Worm (Caenorhabditis elegans) whole organism, L1 larva: ENCODE measurements around the gene F17E9.4.

ENCODE experiments used
- C04F5.9 ChIP-seq: sonication (generic microtip); optimal IDR thresholded peaks from 2 replicates; lab custom pipeline; 2016; ENCODE audit warnings: missing genetic modification characterization, missing compliant biosample characterization
- C16A3.4 ChIP-seq: fragments of 150-350 bp; optimal IDR thresholded peaks from 2 replicates; lab custom pipeline; 2014; ENCODE audit warnings: missing biosample characterization, missing genetic modification characterization
- Y116A8C.19 ChIP-seq: sonication (generic microtip); optimal IDR thresholded peaks from 2 replicates; lab custom pipeline; 2016; ENCODE audit warnings: missing compliant biosample characterization, missing genetic modification characterization, borderline replicate concordance
- alr-1 ChIP-seq: fragments of 200-800 bp; sonication (Bioruptor generic); optimal IDR thresholded peaks from 2 replicates; lab custom pipeline; 2018; ENCODE audit warnings: borderline replicate concordance, mild to moderate bottlenecking, missing genetic modification characterization, missing compliant biosample characterization
- aly-2 ChIP-seq: fragments of 150-350 bp; optimal IDR thresholded peaks from 2 replicates; lab custom pipeline; 2014; ENCODE audit warnings: missing biosample characterization, missing genetic modification characterization
- ama-1 ChIP-seq: fragments of 150-350 bp; optimal IDR thresholded peaks from 2 replicates; lab custom pipeline; 2014
- blmp-1 ChIP-seq: fragments of 150-350 bp; optimal IDR thresholded peaks from 2 replicates; lab custom pipeline; 2014; ENCODE audit warnings: missing biosample characterization, missing genetic modification characterization
- ceh-82 ChIP-seq, 3 experiments: fragments of 150-350 bp in 1 of 3; sonication (generic microtip) in 2 of 3; optimal IDR thresholded peaks; 2 replicates each; lab custom pipeline; 2014 to 2017; ENCODE audit warnings: missing biosample characterization in 3 of 3, missing genetic modification characterization in 3 of 3
- ceh-90 ChIP-seq: sonication (generic microtip); optimal IDR thresholded peaks from 2 replicates; lab custom pipeline; 2016; ENCODE audit warnings: missing genetic modification characterization, missing compliant biosample characterization
- dpl-1 ChIP-seq, 3 experiments: fragments of 150-350 bp in 2 of 3; sonication (generic microtip) in 1 of 3; optimal IDR thresholded peaks; 2 replicates each; lab custom pipeline; 2014 to 2017; ENCODE audit warnings: missing biosample characterization in 3 of 3, missing genetic modification characterization in 3 of 3, missing genetic modification reagents in 3 of 3
- dsc-1 ChIP-seq: sonication (generic microtip); optimal IDR thresholded peaks from 2 replicates; lab custom pipeline; 2016; ENCODE audit warnings: mild to moderate bottlenecking, missing genetic modification characterization, missing compliant biosample characterization
- efl-1 ChIP-seq, 4 experiments: fragments of 150-350 bp; optimal IDR thresholded peaks in 3 of 4; peaks in 1 of 4; 1 replicate in 1 of 4; 2 replicates in 3 of 4; lab custom pipeline; 2014; ENCODE audit warnings: missing biosample characterization in 2 of 4, missing genetic modification characterization in 2 of 4, missing genetic modification reagents in 2 of 4
- efl-3 ChIP-seq: fragments of 200-800 bp; sonication (Bioruptor generic); optimal IDR thresholded peaks from 2 replicates; lab custom pipeline; 2018; ENCODE audit warnings: mild to moderate bottlenecking, missing genetic modification characterization, missing compliant biosample characterization
- elt-2 ChIP-seq: sonication (generic microtip); optimal IDR thresholded peaks from 2 replicates; lab custom pipeline; 2016; ENCODE audit warnings: missing genetic modification characterization, mild to moderate bottlenecking, inconsistent platforms, missing compliant biosample characterization, missing genetic modification reagents
- ets-5 ChIP-seq: fragments of 200-800 bp; sonication (Bioruptor generic); IDR thresholded peaks from 2 replicates; pipeline ENCODE4 v1.3.6; 2022; ENCODE audit warnings: missing genetic modification characterization, missing compliant biosample characterization
- fkh-10 ChIP-seq: sonication (generic microtip); optimal IDR thresholded peaks from 2 replicates; lab custom pipeline; 2017; ENCODE audit warnings: missing biosample characterization, missing genetic modification reagents, missing genetic modification characterization
- fkh-8 ChIP-seq: sonication (generic microtip); optimal IDR thresholded peaks from 2 replicates; lab custom pipeline; 2016; ENCODE audit warnings: mild to moderate bottlenecking, missing genetic modification characterization, missing compliant biosample characterization
- fos-1 ChIP-seq: fragments of 150-350 bp; optimal IDR thresholded peaks from 2 replicates; lab custom pipeline; 2014; ENCODE audit warnings: missing biosample characterization, missing genetic modification characterization
- hlh-4 ChIP-seq: sonication (generic microtip); optimal IDR thresholded peaks from 2 replicates; lab custom pipeline; 2016; ENCODE audit warnings: mild to moderate bottlenecking, missing genetic modification characterization, missing compliant biosample characterization
- irx-1 ChIP-seq: sonication (generic microtip); optimal IDR thresholded peaks from 2 replicates; lab custom pipeline; 2016; ENCODE audit warnings: missing genetic modification characterization, missing compliant biosample characterization
- isw-1 ChIP-seq: fragments of 200-800 bp; sonication (Bioruptor generic); IDR thresholded peaks from 2 replicates; pipeline ENCODE4 v1.3.6; 2022; ENCODE audit warnings: missing genetic modification characterization, missing compliant biosample characterization
- jun-1 ChIP-seq: fragments of 150-350 bp; optimal IDR thresholded peaks from 2 replicates; lab custom pipeline; 2014; ENCODE audit warnings: missing biosample characterization, missing genetic modification reagents, missing genetic modification characterization
- lin-13 ChIP-seq: fragments of 150-350 bp; optimal IDR thresholded peaks from 2 replicates; lab custom pipeline; 2014; ENCODE audit warnings: missing biosample characterization, missing genetic modification reagents, missing genetic modification characterization
- lin-14 ChIP-seq: fragments of 200-800 bp; sonication (Bioruptor generic); optimal IDR thresholded peaks from 2 replicates; lab custom pipeline; 2018; ENCODE audit warnings: mild to moderate bottlenecking, missing genetic modification characterization, moderate library complexity, missing compliant biosample characterization
- lin-15B ChIP-seq: fragments of 150-350 bp; sonication (generic microtip); optimal IDR thresholded peaks from 3 replicates; lab custom pipeline; 2014; ENCODE audit warnings: missing biosample characterization, missing genetic modification characterization
- lin-35 ChIP-seq, 2 experiments: fragments of 150-350 bp; optimal IDR thresholded peaks; 2 replicates each; lab custom pipeline; 2014; ENCODE audit warnings: missing biosample characterization in 2 of 2, missing genetic modification characterization in 2 of 2, missing genetic modification reagents in 2 of 2
- lsy-2 ChIP-seq, 2 experiments: fragments of 150-350 bp; optimal IDR thresholded peaks; 2 replicates each; lab custom pipeline; 2014; ENCODE audit warnings: missing biosample characterization in 2 of 2, missing genetic modification characterization in 2 of 2
- mep-1 ChIP-seq: fragments of 150-350 bp; optimal IDR thresholded peaks from 2 replicates; lab custom pipeline; 2014; ENCODE audit warnings: missing biosample characterization, missing genetic modification characterization
- nhr-11 ChIP-seq: fragments of 150-350 bp; optimal IDR thresholded peaks from 2 replicates; lab custom pipeline; 2014; ENCODE audit warnings: missing biosample characterization, missing genetic modification characterization
- nhr-19 ChIP-seq: fragments of 200-800 bp; sonication (Bioruptor generic); conservative IDR thresholded peaks from 2 replicates; pipeline ENCODE4 v1.3.6; 2022; ENCODE audit warnings: missing genetic modification characterization, missing compliant biosample characterization
- nhr-47 ChIP-seq: sonication (generic microtip); optimal IDR thresholded peaks from 2 replicates; lab custom pipeline; 2016; ENCODE audit warnings: mild to moderate bottlenecking, missing genetic modification characterization, moderate library complexity, missing compliant biosample characterization
- nhr-71 ChIP-seq: sonication (generic microtip); optimal IDR thresholded peaks from 2 replicates; lab custom pipeline; 2016; ENCODE audit warnings: mild to moderate bottlenecking, missing genetic modification characterization, moderate library complexity, missing compliant biosample characterization
- nhr-76 ChIP-seq: sonication (generic microtip); optimal IDR thresholded peaks from 2 replicates; lab custom pipeline; 2017; ENCODE audit warnings: missing biosample characterization, missing genetic modification characterization
- nhr-77 ChIP-seq: fragments of 150-350 bp; optimal IDR thresholded peaks from 2 replicates; lab custom pipeline; 2014; ENCODE audit warnings: missing biosample characterization, missing genetic modification characterization
- pag-3 ChIP-seq: sonication (generic microtip); optimal IDR thresholded peaks from 2 replicates; lab custom pipeline; 2017; ENCODE audit warnings: missing genetic modification characterization, mild to moderate bottlenecking, missing compliant biosample characterization, antibody characterized with exemption, borderline replicate concordance; ENCODE audit not compliant: insufficient read depth
- pax-3 ChIP-seq: fragments of 200-800 bp; sonication (Bioruptor generic); optimal IDR thresholded peaks from 2 replicates; lab custom pipeline; 2018; ENCODE audit warnings: mild to moderate bottlenecking, missing genetic modification characterization, moderate library complexity, missing compliant biosample characterization
- pqm-1 ChIP-seq: sonication (generic microtip); optimal IDR thresholded peaks from 3 replicates; lab custom pipeline; 2017; ENCODE audit warnings: missing biosample characterization, missing genetic modification characterization
- rnt-1 ChIP-seq: sonication (generic microtip); optimal IDR thresholded peaks from 2 replicates; lab custom pipeline; 2016; ENCODE audit warnings: mild to moderate bottlenecking, missing genetic modification characterization, moderate library complexity, missing compliant biosample characterization
- skn-1 ChIP-seq: fragments of 150-350 bp; optimal IDR thresholded peaks from 2 replicates; lab custom pipeline; 2014; ENCODE audit warnings: missing biosample characterization, missing genetic modification characterization
- sup-37 ChIP-seq: fragments of 200-800 bp; sonication (Bioruptor generic); optimal IDR thresholded peaks from 2 replicates; lab custom pipeline; 2018; ENCODE audit warnings: mild to moderate bottlenecking, missing genetic modification characterization, missing compliant biosample characterization
- swsn-7 ChIP-seq: sonication (generic microtip); optimal IDR thresholded peaks from 2 replicates; lab custom pipeline; 2016; ENCODE audit warnings: missing genetic modification characterization, missing compliant biosample characterization
- tlp-1 ChIP-seq: fragments of 150-350 bp; optimal IDR thresholded peaks from 2 replicates; lab custom pipeline; 2014; ENCODE audit warnings: missing biosample characterization, missing genetic modification characterization
- unc-130 ChIP-seq: fragments of 150-350 bp; optimal IDR thresholded peaks from 2 replicates; lab custom pipeline; 2017; ENCODE audit warnings: missing biosample characterization, missing genetic modification characterization, inconsistent platforms
- unc-30 ChIP-seq: sonication (generic microtip); optimal IDR thresholded peaks from 2 replicates; lab custom pipeline; 2017; ENCODE audit warnings: missing biosample characterization, missing genetic modification characterization
- unc-62 ChIP-seq: fragments of 150-350 bp; optimal IDR thresholded peaks from 2 replicates; lab custom pipeline; 2014; ENCODE audit warnings: missing biosample characterization, missing genetic modification reagents, missing genetic modification characterization
- unc-86 ChIP-seq: sonication (generic microtip); optimal IDR thresholded peaks from 2 replicates; lab custom pipeline; 2016; ENCODE audit warnings: missing genetic modification characterization, missing compliant biosample characterization
- unc-98 ChIP-seq: fragments of 200-800 bp; sonication (Bioruptor generic); IDR thresholded peaks from 2 replicates; pipeline ENCODE4 v1.3.6; 2022; ENCODE audit warnings: missing genetic modification characterization, missing compliant biosample characterization
- vab-15 ChIP-seq: sonication (generic microtip); optimal IDR thresholded peaks from 2 replicates; lab custom pipeline; 2017; ENCODE audit warnings: missing genotype, mild to moderate bottlenecking, missing genetic modification characterization, missing compliant biosample characterization

The F17E9.4 gene

ce11 chrIV:8375381-8375780, 27.2 kb downstream of the F17E9.4 start (continued):
- peak; percentile 87 for TF ChIP-seq C16A3.4 (tag; lab: Kevin White, UChicago)
- TF ChIP-seq nhr-77 = peak; percentile 83
- TF ChIP-seq pqm-1 (tag; lab: Kevin White, UChicago) = no peak
- TF ChIP-seq vab-15 (tag; lab: Kevin White, UChicago) = peak; percentile 59
- peak; percentile 44 for TF ChIP-seq fos-1 (tag; lab: Kevin White, UChicago)
- TF ChIP-seq unc-62 (GFP tag; lab: Kevin White, UChicago) = no peak
- TF ChIP-seq efl-1 (optimal IDR thresholded peaks at IDR 0.05; lab: Kevin White, UChicago) = peak; percentile 63 to 75
- peak; percentile 56 to 93 for TF ChIP-seq efl-1 (GFP tag; optimal IDR thresholded peaks at IDR 0.05 in 1 of 2; lab: Kevin White, UChicago)
- no peak for TF ChIP-seq Y116A8C.19 (tag; lab: Kevin White, UChicago)
- no peak for TF ChIP-seq unc-98 (GFP tag; lab: Robert Waterston, UW)
- peak; percentile 80 for TF ChIP-seq lin-13
- peak; percentile 48 for TF ChIP-seq isw-1 (GFP tag; lab: Robert Waterston, UW)
- TF ChIP-seq tlp-1 (tag; lab: Kevin White, UChicago) = no peak
- peak; percentile 88 for TF ChIP-seq swsn-7 (tag; lab: Kevin White, UChicago)
- TF ChIP-seq mep-1 = peak; percentile 94
- no peak for TF ChIP-seq pag-3
- no peak for TF ChIP-seq ceh-90 (tag; lab: Kevin White, UChicago)
- peak; percentile 78 to 88 for TF ChIP-seq lin-35 (GFP tag; optimal IDR thresholded peaks at IDR 0.05; lab: Kevin White, UChicago)
- no peak for TF ChIP-seq sup-37 (GFP tag; lab: Kevin White, UChicago)
- peak; percentile 6 for TF ChIP-seq C04F5.9 (tag; lab: Kevin White, UChicago)
- TF ChIP-seq fkh-10 (GFP tag; lab: Kevin White, UChicago) = no peak
- TF ChIP-seq fkh-8 = peak; percentile 59
- TF ChIP-seq jun-1 (tag; lab: Kevin White, UChicago) = peak; percentile 19
- TF ChIP-seq blmp-1 (tag; lab: Kevin White, UChicago) = peak; percentile 44
- TF ChIP-seq dpl-1 (GFP tag; optimal IDR thresholded peaks at IDR 0.05; lab: Kevin White, UChicago) = peak; percentile 59 to 67 (median 65)
- no peak for TF ChIP-seq unc-30 (tag; lab: Kevin White, UChicago)
- peak; percentile 82 for TF ChIP-seq nhr-19
- TF ChIP-seq aly-2 (tag; lab: Kevin White, UChicago) = peak; percentile 79
- peak; percentile 83 for TF ChIP-seq dsc-1 (tag; lab: Kevin White, UChicago)
- TF ChIP-seq unc-130 (tag; lab: Kevin White, UChicago) = peak; percentile 62
- TF ChIP-seq rnt-1 (tag; lab: Kevin White, UChicago) = peak; percentile 82
- TF ChIP-seq ets-5 (GFP tag; lab: Robert Waterston, UW) = no peak
- TF ChIP-seq efl-3 (GFP tag; lab: Kevin White, UChicago) = no peak
- no peak for TF ChIP-seq alr-1 (tag; lab: Kevin White, UChicago)
- peak; percentile 50 for TF ChIP-seq elt-2
- peak; percentile 32 for TF ChIP-seq lin-15B
- peak; percentile 25 for TF ChIP-seq unc-86 (tag; lab: Kevin White, UChicago)
- TF ChIP-seq irx-1 (tag; lab: Kevin White, UChicago) = peak; percentile 76
- no peak for TF ChIP-seq hlh-4 (tag; lab: Kevin White, UChicago)
- TF ChIP-seq, all 84 proteins: peak for 55

- TF ChIP-seq nhr-76 (no peak), pax-3 (tag; lab: Kevin White, UChicago) (no peak), efl-1 (optimal IDR thresholded peaks at IDR 0.05; lab: Kevin White, UChicago) (peak in 1 of 2 experiments; percentile 27), efl-1 (GFP tag; optimal IDR thresholded peaks at IDR 0.05 in 1 of 2; lab: Kevin White, UChicago) (no peak), nhr-71 (tag; lab: Kevin White, UChicago) (peak; percentile 9), skn-1 (tag; lab: Kevin White, UChicago) (peak; percentile 72), nhr-11 (no peak), rnt-1 (tag; lab: Kevin White, UChicago) (peak; percentile 12), nhr-77 (peak; percentile 38), ama-1 (lab: Kevin White, UChicago) (no peak), nhr-47 (tag; lab: Kevin White, UChicago) (no peak), fkh-8 (no peak), lin-14 (GFP tag; lab: Kevin White, UChicago) (peak; percentile 46), lsy-2 (tag; optimal IDR thresholded peaks at IDR 0.05; lab: Kevin White, UChicago) (peak in 1 of 2 experiments; percentile 32), ceh-82 (tag; optimal IDR thresholded peaks at IDR 0.05; lab: Kevin White, UChicago) (peak in 2 of 3 experiments; percentile 2 to 38), dsc-1 (tag; lab: Kevin White, UChicago) (peak; percentile 58), mep-1 (peak; percentile 36), lin-35 (GFP tag; optimal IDR thresholded peaks at IDR 0.05; lab: Kevin White, UChicago) (peak in 1 of 2 experiments; percentile 16)
These were observed 28.8 kb downstream of the F17E9.4 start for ce11 chrIV:8376923-8377322.
